Worm (Caenorhabditis elegans): ENCODE results near the gene C27B7.9.

DNA sequence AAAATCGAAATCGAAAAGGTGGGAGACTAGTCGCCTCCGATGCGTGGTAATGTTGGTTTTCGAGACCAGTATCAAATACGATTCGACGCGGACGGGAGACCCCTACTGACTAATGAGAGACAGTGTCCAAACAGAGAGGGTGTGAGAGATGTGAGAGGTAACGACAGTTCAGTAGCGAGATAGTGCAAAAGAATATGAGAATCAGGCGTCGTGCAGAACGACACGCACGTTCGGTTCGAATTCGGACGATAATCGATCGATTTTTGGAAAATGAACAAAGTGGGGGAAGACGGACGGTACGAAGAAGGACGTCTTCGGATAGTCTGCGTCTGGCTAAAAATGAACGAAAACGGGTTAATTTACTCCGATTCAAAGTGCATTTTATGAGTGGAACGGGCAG, 6.0 kb upstream of the C27B7.9 start, which contains the start of gene D1046.16:
- TF ChIP-seq W03F9.2 (tag; optimal IDR thresholded peaks at IDR 0.05) (peak; percentile 4), him-1 (tag; optimal IDR thresholded peaks at IDR 0.05) (no peak), dao-5 (tag; optimal IDR thresholded peaks at IDR 0.05) (no peak)

Data from whole organism, L4/young adult.